Fruit fly (Drosophila melanogaster): Measurements from ENCODE around the gene CG14515.

The CG14515 gene

DNA sequence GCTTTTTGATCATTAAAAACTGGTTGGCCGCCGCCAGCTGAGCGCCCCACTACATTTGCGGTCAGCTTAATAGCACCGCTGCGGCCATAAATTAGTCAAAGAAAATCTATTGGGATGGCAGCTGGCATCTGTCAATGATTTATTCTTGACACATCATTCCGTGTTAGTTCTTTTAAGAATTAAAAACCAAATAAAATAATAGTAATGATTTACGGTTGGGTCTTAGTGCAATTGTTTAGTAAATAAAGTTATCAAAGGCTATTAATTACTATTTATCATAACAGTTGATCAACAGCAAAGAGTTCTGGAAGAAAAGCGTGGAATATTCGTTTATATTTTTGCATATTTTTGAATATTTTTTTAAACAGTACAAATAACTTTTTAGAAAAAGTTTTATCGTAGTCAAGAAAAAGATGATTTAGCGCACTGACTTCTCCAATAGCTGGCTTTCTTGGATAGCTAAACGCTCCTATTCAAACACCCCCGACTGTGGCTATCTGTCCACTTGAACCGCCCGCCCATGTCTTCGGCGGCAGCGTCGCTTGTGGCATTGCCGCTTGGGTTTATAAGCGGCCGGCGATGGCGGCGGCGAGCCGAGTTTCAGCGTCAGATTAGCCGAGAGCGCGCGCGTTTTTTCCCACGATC lies at the start of gene CG14515:
CG14515 (plus strand) TSS at position 590 of the 645 bp plus-strand sequence.
- no peak for TF ChIP-seq noc (tag; optimal IDR thresholded peaks at IDR 0.05)

DNA sequence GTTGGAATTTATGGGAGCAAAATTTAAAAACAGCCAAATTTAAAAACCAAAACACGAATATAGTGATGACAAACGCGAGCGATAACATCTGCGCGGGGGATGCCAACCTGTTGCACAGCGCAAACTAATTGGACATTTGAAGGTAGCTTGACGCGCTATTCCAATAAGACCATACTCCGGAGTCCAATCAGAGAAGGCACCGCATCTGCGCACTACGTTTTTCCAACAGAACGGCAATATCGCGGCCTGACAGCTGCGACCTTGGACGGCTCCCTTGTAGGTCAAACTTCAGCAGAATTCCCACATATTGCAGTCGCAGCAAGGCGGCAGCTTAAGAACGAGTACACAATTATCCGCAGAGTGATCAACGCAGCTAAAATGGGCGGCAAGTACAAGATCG lies 49.3 kb upstream of the CG14515 start, which contains the start of the genes CG11882 and Pglym78:
CG11882 (minus strand) TSS at position 101 of the 400 bp plus-strand sequence.
Pglym78 (plus strand) TSS at position 177 of the 400 bp plus-strand sequence.
- TF ChIP-seq noc (tag; optimal IDR thresholded peaks at IDR 0.05), result peak; percentile 27

DNA sequence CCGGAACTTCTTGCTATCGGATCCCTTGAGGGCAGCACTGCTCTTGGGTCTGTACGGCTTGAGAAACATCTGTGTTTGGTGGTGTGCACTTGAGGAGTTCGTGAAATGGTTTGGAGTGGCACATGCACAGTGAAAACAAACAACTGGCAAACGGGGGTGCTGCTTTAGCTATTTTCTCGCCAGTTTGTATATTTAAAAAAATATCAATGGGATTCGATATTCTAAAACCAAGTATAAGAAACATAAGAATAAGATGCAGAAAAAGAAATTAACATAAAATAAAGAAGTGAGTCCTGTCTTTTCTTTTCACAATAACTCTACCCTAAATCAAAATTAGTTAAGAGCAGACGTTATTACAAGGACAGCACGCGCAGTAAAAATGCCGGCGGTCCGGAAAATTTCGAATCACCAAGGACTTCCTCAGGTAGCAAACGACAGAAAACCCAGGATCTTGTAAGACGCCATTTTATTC lies 45.7 kb upstream of the CG14515 start, which contains the start of gene eIF2D:
eIF2D (minus strand) TSS at position 174 of the 472 bp plus-strand sequence.
- TF ChIP-seq noc (tag; optimal IDR thresholded peaks at IDR 0.05), result peak; percentile 52

DNA sequence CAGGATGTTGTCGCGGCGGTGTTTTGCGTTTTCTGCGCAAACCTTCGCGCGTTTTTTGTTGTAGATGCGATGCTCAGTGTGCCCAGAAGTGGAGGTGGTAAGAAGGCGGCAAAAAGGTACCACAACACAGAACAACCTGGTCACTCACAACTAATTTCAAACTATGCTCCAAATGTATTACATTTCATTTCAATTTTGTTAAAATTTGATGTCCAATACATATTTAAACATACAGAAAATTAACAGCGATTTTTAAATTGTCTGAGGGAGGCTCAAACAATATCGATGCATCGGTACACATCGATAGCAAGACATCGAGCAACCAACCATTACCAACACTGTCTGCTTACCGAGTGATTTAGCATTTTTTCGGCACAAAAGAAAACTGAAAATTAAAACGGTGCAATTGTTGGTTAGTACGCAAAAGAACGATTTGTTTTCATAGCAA lies 44.1 kb upstream of the CG14515 start, which contains the start of the genes Slbp and Rpn2:
Slbp (minus strand) TSS at position 70 of the 448 bp plus-strand sequence.
Rpn2 (plus strand) TSS at position 328 of the 448 bp plus-strand sequence.
- peak; percentile 65 for TF ChIP-seq noc (tag; optimal IDR thresholded peaks at IDR 0.05)

DNA sequence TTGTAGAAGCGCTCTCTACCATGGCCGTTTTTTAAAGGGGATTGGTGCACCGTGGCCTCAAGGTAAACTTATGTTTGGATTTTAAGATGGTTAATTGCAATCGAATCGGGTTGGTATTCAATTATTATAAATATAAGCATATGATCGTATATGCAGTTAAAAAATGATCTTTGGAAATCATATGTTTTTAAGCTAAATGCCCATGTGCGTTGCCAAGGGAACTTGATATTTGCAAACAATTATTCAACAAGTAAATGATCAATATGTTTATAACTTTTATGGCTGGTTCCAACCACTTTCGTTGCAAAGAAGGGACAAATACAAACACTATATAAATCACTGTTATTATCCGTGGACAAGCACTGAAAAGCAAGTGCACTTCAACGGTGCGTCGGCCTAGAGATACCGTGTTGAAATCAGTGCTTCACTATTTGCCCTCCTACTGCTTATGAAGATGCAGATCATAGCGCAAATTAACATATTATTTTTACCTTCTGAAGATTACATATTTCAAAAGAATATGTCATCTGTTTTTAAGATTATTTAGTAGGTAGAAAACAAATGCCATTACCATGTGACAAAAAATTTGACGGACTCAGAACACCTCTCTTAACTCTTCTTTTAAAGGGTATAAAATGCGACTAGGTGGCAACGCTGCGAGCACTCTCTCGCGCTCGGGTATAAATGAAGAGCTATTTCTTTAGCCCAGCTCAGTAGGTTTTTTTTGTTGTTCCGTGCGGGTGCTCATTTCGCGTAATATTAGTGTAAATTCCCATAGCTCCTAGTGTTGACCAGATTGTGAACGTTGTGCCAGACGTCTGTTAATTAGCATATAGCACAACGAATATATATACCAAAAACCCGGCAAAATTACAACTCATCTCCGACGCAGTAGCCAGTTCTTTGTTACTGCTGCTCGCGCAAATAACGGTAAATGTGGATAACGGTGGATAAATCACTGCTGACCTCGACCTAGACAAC lies 39.6 kb upstream of the CG14515 start, which contains the start of gene rdog:
rdog (plus strand) TSS at position 705 of the 981 bp plus-strand sequence.
- peak; percentile 89 for TF ChIP-seq noc (tag; optimal IDR thresholded peaks at IDR 0.05)

DNA sequence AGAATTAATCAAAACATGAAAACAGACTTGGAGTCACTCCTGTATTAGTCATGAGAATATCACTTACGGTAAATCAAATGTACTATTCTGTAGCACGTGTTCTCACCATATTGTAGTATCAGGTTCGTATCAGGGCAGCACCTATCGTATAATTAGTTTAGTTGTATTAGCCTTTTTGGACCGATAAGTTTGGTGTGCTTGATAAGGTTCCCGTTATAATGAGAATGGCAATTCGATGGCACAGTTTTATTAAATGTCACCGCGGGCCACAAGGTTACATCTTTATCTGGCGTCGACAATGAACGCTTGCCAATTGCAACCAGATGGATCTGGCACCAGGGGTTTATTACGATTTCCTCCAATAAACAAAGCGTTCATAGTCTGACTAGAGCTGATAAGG lies 38.6 kb upstream of the CG14515 start:
- peak; percentile 11 for TF ChIP-seq noc (tag; optimal IDR thresholded peaks at IDR 0.05)

DNA sequence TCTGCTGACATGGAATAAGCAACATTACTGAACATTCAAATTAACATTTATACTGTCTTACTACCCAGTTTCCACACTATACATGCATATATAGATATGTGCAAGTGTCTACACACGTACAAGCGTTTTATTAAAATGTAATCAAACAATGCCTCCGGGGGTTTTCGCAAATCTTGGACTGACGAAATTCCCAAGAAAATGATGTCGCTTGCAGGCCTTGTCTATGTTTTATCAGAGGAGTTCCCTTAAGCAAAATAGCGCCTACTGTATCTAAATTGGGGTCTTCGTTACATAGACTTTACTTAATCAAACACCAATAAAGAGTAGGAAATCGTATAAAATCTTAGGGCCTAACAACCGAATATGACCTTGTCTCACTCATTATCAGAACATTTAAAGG lies 37.7 kb upstream of the CG14515 start:
- no peak for TF ChIP-seq noc (tag; optimal IDR thresholded peaks at IDR 0.05)

DNA sequence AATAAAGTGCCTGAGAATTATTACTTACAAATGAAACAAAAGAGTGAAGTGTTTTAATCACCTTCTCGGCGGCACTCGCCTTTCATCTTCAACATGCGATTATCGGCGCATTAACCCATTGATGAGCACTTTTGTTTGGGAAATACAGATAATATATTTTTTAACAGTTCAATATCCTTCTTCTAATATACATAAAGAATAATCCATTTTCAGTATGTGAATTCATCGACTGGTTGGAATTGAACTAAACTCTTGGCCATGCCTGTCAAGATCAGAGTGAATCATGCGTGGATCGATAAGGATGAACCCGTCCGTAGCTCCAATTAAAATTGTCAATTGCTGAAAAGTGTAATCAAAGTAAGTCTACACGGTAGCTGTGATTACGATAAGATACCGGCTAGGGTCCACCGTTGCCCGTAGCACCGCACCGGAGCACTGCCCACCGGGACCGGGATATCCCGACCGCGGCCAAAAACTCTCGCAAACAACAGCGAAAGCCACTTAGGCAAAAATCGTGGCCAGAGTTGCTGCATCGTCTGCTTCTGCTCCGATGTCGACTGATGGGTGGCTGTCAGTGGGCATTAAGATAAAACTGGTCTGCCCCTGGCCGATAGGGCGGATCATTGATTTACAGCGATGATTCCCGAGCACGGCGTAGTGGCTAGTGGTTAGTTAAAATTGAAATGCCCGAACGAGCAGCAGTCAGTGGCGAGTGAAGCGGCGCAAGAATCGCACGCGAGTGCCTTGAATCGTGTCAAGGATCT lies 32.2 kb upstream of the CG14515 start, which contains the start of gene CG11898:
CG11898 (plus strand) TSS at position 714 of the 764 bp plus-strand sequence.
- peak; percentile 39 for TF ChIP-seq noc (tag; optimal IDR thresholded peaks at IDR 0.05)

DNA sequence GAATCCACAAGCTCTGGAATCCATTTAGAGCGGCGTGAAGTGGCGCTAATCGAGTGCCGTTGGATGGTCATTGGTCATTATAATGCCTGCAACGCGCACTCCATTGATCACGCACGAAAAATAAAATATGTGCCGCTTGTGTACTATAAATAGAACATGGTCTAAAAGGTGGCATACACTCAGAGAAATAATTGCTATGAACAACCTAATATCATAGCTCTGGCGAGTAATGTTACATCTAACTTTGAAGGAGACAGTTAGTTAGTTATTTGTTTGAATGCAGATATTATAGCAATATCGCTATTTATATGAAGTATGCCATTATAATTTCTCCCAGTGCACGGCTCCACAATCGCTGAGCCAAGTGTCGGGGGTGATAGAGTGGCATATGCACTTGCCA lies 6.4 kb upstream of the CG14515 start:
- no peak for TF ChIP-seq noc (tag; optimal IDR thresholded peaks at IDR 0.05)

DNA sequence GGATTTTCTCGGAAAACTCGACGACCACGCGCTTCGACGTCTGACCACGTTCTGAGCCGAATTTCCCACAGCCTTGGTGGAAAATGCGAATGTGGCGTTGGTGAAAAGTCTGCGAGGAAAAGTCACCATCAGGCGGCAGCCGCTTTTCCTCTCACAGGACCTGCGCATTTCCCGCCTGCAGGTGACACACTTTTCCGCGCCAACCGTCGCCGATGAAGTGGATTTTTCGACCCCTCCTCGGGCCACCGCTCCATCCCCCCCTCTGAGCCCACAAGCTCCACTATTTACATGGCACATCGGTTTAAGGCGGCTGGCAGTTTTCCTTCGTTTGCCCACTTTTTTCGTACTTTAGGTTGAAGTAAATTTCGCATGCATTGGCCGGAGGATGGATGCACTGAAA lies 2.4 kb upstream of the CG14515 start, which contains the start of gene jus:
jus (minus strand) TSS at position 38 of the 400 bp plus-strand sequence.
- no peak for TF ChIP-seq noc (tag; optimal IDR thresholded peaks at IDR 0.05)

DNA sequence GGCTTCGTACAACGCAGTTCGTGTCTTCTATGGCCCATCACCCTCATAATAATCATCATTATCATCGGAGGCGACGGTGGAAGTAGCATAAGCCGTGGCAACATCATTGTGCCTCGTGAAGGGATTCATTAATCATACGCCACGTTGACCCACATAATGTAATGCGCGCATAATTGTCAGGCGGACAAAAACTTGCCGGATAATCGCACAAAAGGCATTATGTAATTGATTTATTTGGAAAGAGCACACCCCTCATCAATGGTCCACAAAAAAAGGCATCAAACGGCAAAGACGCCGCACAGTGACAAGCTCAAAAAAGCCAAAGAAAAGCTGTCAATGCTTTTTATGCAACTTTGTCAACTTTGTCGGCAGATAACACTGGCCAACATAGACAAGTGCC lies 943 bp downstream of the CG14515 start:
- no peak for TF ChIP-seq noc (tag; optimal IDR thresholded peaks at IDR 0.05)

DNA sequence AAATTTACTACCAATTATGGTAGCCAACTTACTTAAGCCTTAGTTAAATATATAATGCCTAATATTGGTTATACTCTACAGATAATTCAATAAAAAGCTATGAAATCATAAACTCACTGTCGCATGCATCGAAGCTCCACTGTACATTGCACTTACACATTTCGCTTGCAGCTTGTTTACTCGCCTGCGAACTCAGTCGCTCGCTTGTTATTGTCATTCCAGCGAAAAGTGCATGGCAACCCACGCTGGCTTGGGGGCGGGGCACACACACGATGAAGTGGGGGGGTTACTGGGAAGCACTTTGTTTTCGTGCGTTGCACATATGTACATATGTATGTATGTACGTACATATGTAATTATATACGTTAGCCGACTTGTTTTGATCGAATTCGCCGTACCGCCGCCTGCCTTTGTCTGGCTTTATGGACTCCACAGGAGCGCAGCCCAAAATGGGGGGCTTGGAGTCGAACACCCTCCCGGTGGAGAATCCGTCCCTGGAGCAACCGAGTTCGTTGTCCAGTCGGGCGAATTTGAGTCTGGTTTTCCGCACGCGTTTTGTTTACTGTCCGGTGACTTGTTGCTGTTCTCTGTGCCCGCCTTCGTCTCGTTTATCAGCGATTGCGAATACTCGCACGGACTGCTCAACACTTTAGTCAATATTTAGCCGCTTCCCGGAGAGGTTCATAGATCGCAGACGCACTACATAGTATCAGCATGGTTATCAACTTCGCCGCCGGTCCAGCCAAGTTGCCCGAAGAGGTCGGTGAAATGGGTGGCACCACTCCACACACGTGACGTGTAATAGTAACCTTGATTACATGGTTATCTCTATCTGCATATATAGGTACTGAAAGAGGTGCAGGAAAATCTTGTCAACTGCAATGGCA lies 2.7 kb downstream of the CG14515 start, which contains the start of gene CG11899:
CG11899 (plus strand) TSS at position 648 of the 887 bp plus-strand sequence.
- TF ChIP-seq noc (tag; optimal IDR thresholded peaks at IDR 0.05), result peak; percentile 54

DNA sequence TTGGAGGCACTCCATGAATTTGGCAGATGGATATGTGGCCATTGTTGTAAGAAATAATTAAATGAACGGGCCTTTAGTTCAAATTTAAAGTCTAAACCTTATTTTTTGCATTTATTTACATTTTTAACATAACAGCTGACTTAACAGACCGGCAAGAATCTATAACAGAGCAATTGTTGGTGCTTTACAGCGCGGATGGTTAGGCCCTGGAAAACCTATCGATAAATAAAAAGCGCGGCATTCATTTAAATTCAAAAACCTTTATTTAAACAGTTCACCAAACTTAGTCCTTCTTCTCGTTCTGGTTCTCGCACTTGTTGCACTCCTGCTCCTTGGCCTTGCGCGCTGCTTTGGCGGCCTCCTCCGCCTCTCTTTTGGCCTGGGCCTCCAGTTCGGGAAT lies 5.1 kb downstream of the CG14515 start, which contains the start of gene Mesh1:
Mesh1 (minus strand) TSS at position 108 of the 400 bp plus-strand sequence.
- TF ChIP-seq noc (tag; optimal IDR thresholded peaks at IDR 0.05), result no peak

DNA sequence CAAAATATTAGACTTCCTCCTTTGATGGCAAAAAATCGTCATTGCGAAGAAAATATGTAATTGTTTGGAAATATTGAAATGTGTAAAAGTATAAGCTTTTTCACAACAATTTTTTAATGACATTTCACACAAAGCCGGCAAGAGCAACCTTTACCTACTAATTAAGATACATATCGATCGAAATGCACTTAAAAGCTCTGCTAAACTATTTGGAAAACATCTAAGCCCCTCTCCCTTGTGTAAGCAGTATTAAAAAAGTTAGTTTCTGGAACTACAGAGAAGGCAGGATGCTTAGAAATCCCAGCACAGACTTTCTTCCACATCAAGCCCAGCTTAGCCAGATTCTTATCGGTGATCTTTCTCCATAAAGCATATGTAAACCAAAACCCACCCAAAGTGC lies 6.7 kb downstream of the CG14515 start, which contains the start of gene Cyt-c1L:
Cyt-c1L (minus strand) TSS at position 101 of the 400 bp plus-strand sequence.
- TF ChIP-seq noc (tag; optimal IDR thresholded peaks at IDR 0.05), result no peak
